Fruit fly (Drosophila melanogaster) whole organism, adult: ENCODE measurements around the gene Atf3.

Experiments used
- CG11617 ChIP-seq: fragments of 200-800 bp; sonication (Bioruptor generic); optimal IDR thresholded peaks from 2 replicates; lab custom pipeline; 2017; ENCODE audit warnings: mild to moderate bottlenecking, missing biosample characterization, missing genetic modification reagents, missing genetic modification characterization
- CG12768 ChIP-seq: fragments of 200-800 bp; sonication (Bioruptor generic); optimal IDR thresholded peaks from 2 replicates; lab custom pipeline; 2017; ENCODE audit warnings: missing biosample characterization, missing genetic modification characterization, mild to moderate bottlenecking, moderate library complexity, missing genetic modification reagents
- CG14711 ChIP-seq: fragments of 200-800 bp; sonication (Bioruptor generic); optimal IDR thresholded peaks from 2 replicates; lab custom pipeline; 2018; ENCODE audit warnings: missing biosample characterization, mild to moderate bottlenecking, missing genetic modification characterization, moderate library complexity
- CG1620 ChIP-seq: fragments of 200-800 bp; sonication (Bioruptor generic); optimal IDR thresholded peaks from 2 replicates; lab custom pipeline; 2016; ENCODE audit warnings: missing biosample characterization, missing genetic modification characterization
- CG33017 ChIP-seq: fragments of 200-800 bp; sonication (Bioruptor generic); optimal IDR thresholded peaks from 2 replicates; lab custom pipeline; 2018; ENCODE audit warnings: missing biosample characterization, mild to moderate bottlenecking, missing genetic modification characterization, moderate library complexity
- CG5204 ChIP-seq: fragments of 200-800 bp; sonication (Bioruptor generic); optimal IDR thresholded peaks from 2 replicates; lab custom pipeline; 2016; ENCODE audit warnings: missing biosample characterization, missing genetic modification characterization
- CG7045 ChIP-seq: fragments of 200-800 bp; sonication (Bioruptor generic); optimal IDR thresholded peaks from 2 replicates; lab custom pipeline; 2017; ENCODE audit warnings: missing biosample characterization, mild to moderate bottlenecking, missing genetic modification characterization
- CG7101 ChIP-seq: fragments of 200-800 bp; sonication (Bioruptor generic); optimal IDR thresholded peaks from 2 replicates; lab custom pipeline; 2018; ENCODE audit warnings: missing biosample characterization, mild to moderate bottlenecking, missing genetic modification characterization, moderate library complexity
- Clk ChIP-seq: fragments of 200-800 bp; sonication (Bioruptor generic); optimal IDR thresholded peaks from 2 replicates; lab custom pipeline; 2017; ENCODE audit warnings: missing biosample characterization, missing genetic modification characterization
- Crg-1 ChIP-seq: fragments of 200-800 bp; sonication (Bioruptor generic); optimal IDR thresholded peaks from 2 replicates; lab custom pipeline; 2016; ENCODE audit warnings: missing biosample characterization, missing genetic modification characterization
- Hr96 ChIP-seq: fragments of 200-800 bp; sonication (Bioruptor generic); optimal IDR thresholded peaks from 2 replicates; lab custom pipeline; 2016; ENCODE audit warnings: missing biosample characterization, missing genetic modification characterization
- Mnt ChIP-seq: fragments of 200-800 bp; sonication (Bioruptor generic); optimal IDR thresholded peaks from 2 replicates; lab custom pipeline; 2016; ENCODE audit warnings: missing biosample characterization, mild to moderate bottlenecking, missing genetic modification characterization
- bab1 ChIP-seq: fragments of 200-800 bp; sonication (Bioruptor generic); optimal IDR thresholded peaks from 3 replicates; lab custom pipeline; 2019; ENCODE audit warnings: missing biosample characterization, mild to moderate bottlenecking, missing genetic modification characterization, moderate library complexity
- cic ChIP-seq: fragments of 200-800 bp; sonication (Bioruptor generic); optimal IDR thresholded peaks from 2 replicates; lab custom pipeline; 2017; ENCODE audit warnings: missing biosample characterization, mild to moderate bottlenecking, missing genetic modification characterization, moderate library complexity
- cnc ChIP-seq, 2 experiments: fragments of >200 bp; optimal IDR thresholded peaks; 2 replicates each; lab custom pipeline; 2017
- kay ChIP-seq: fragments of 200-800 bp; sonication (Bioruptor generic); peaks from one replicate; lab custom pipeline; 2016; ENCODE audit warnings: missing biosample characterization, missing genetic modification characterization, borderline replicate concordance
- ovo ChIP-seq: fragments of 200-800 bp; sonication (Bioruptor generic); optimal IDR thresholded peaks from 2 replicates; lab custom pipeline; 2016; ENCODE audit warnings: missing biosample characterization, missing genetic modification characterization
- pad ChIP-seq: fragments of 200-800 bp; sonication (Bioruptor generic); optimal IDR thresholded peaks from 3 replicates; lab custom pipeline; 2017; ENCODE audit warnings: missing biosample characterization, missing genetic modification characterization, mild to moderate bottlenecking, moderate library complexity, missing genetic modification reagents
- tj ChIP-seq: fragments of 200-800 bp; sonication (Bioruptor generic); optimal IDR thresholded peaks from 3 replicates; lab custom pipeline; 2017; ENCODE audit warnings: missing biosample characterization, mild to moderate bottlenecking, missing genetic modification characterization, moderate library complexity
- toe ChIP-seq: fragments of 200-800 bp; sonication (Bioruptor generic); optimal IDR thresholded peaks from 2 replicates; lab custom pipeline; 2016; ENCODE audit warnings: missing biosample characterization, missing genetic modification characterization

Gene Atf3

dm6 chrX:1225859-1226258 is 49.2 kb downstream of the Atf3 start:
- TF ChIP-seq ovo (GFP tag; lab: Kevin White, UChicago) (no peak), tj (GFP tag; lab: Kevin White, UChicago) (no peak)

- TF ChIP-seq Mnt (GFP tag; lab: Kevin White, UChicago) = no peak
- no peak for TF ChIP-seq CG1620 (GFP tag; lab: Kevin White, UChicago)
- TF ChIP-seq ovo (GFP tag; lab: Kevin White, UChicago) = no peak
- TF ChIP-seq Clk = no peak
- no peak for TF ChIP-seq CG11617 (GFP tag; lab: Kevin White, UChicago)
- no peak for TF ChIP-seq CG14711
- no peak for TF ChIP-seq cic (GFP tag; lab: Kevin White, UChicago)
- no peak for TF ChIP-seq CG7045 (GFP tag; lab: Kevin White, UChicago)
- no peak for TF ChIP-seq pad (GFP tag; lab: Kevin White, UChicago)
- TF ChIP-seq kay (GFP tag; lab: Kevin White, UChicago) = no peak
- TF ChIP-seq Crg-1 (GFP tag; lab: Kevin White, UChicago) = no peak
- no peak for TF ChIP-seq bab1
- no peak for TF ChIP-seq Hr96 (GFP tag; lab: Kevin White, UChicago)
- TF ChIP-seq tj (GFP tag; lab: Kevin White, UChicago) = no peak
Observed at dm6 chrX:1216681-1217080, 58.4 kb downstream of the Atf3 start.

- TF ChIP-seq cic (GFP tag; lab: Kevin White, UChicago) (peak; percentile 2), bab1 (peak; percentile 40), CG1620 (GFP tag; lab: Kevin White, UChicago) (no peak), CG14711 (no peak), CG11617 (GFP tag; lab: Kevin White, UChicago) (no peak)
Observed at dm6 chrX:1215000-1215399, 60.1 kb downstream of the Atf3 start, which contains the start of gene CG11398. Gene CG11398, minus strand, starts transcription at chrX:1215156.

dm6 chrX:1209251-1210020 is 65.6 kb downstream of the Atf3 start, which contains the start of gene CG11382:
Gene CG11382, plus strand, starts transcription at chrX:1209970.
- no peak for TF ChIP-seq cic (GFP tag; lab: Kevin White, UChicago)
- TF ChIP-seq CG14711 = no peak
- TF ChIP-seq CG7045 (GFP tag; lab: Kevin White, UChicago) = no peak
- no peak for TF ChIP-seq CG7101
- no peak for TF ChIP-seq CG12768
- no peak for TF ChIP-seq CG33017 (tag; lab: Kevin White, UChicago)
- TF ChIP-seq Clk = no peak
- TF ChIP-seq CG11617 (GFP tag; lab: Kevin White, UChicago) = no peak
- TF ChIP-seq kay (GFP tag; lab: Kevin White, UChicago) = no peak
- no peak for TF ChIP-seq tj (GFP tag; lab: Kevin White, UChicago)
- TF ChIP-seq toe (GFP tag; lab: Kevin White, UChicago) = no peak
- TF ChIP-seq CG1620 (GFP tag; lab: Kevin White, UChicago) = no peak
- TF ChIP-seq CG5204 = no peak
- TF ChIP-seq pad (GFP tag; lab: Kevin White, UChicago) = no peak
- TF ChIP-seq ovo (GFP tag; lab: Kevin White, UChicago) = no peak
- no peak for TF ChIP-seq Crg-1 (GFP tag; lab: Kevin White, UChicago)
- no peak for TF ChIP-seq cnc (optimal IDR thresholded peaks at IDR 0.05; lab: Kevin White, UChicago)

dm6 chrX:1206437-1206836 is 68.6 kb downstream of the Atf3 start, which contains the start of gene CG14624:
Gene CG14624, plus strand, starts transcription at chrX:1206737.
- TF ChIP-seq tj (GFP tag; lab: Kevin White, UChicago) (peak; percentile 57), CG7101 (no peak), cic (GFP tag; lab: Kevin White, UChicago) (no peak)

dm6 chrX:1203477-1203876 is 71.6 kb downstream of the Atf3 start, which contains the start of gene CG11381:
Gene CG11381, plus strand, starts transcription at chrX:1203777.
- TF ChIP-seq CG5204 = no peak
- no peak for TF ChIP-seq CG14711
- no peak for TF ChIP-seq CG7045 (GFP tag; lab: Kevin White, UChicago)
- no peak for TF ChIP-seq kay (GFP tag; lab: Kevin White, UChicago)
- TF ChIP-seq CG1620 (GFP tag; lab: Kevin White, UChicago) = no peak
- no peak for TF ChIP-seq Mnt (GFP tag; lab: Kevin White, UChicago)
- TF ChIP-seq tj (GFP tag; lab: Kevin White, UChicago) = no peak
- no peak for TF ChIP-seq CG11617 (GFP tag; lab: Kevin White, UChicago)
- TF ChIP-seq cnc (optimal IDR thresholded peaks at IDR 0.05; lab: Kevin White, UChicago) = no peak
- TF ChIP-seq Crg-1 (GFP tag; lab: Kevin White, UChicago) = no peak
- TF ChIP-seq CG12768 = no peak
- no peak for TF ChIP-seq Hr96 (GFP tag; lab: Kevin White, UChicago)
- no peak for TF ChIP-seq ovo (GFP tag; lab: Kevin White, UChicago)
- no peak for TF ChIP-seq toe (GFP tag; lab: Kevin White, UChicago)
- no peak for TF ChIP-seq bab1

dm6 chrX:1199246-1199645 is 75.8 kb downstream of the Atf3 start, which contains the start of gene CG14625:
Gene CG14625, plus strand, starts transcription at chrX:1199546.
- no peak for TF ChIP-seq CG7101
- no peak for TF ChIP-seq tj (GFP tag; lab: Kevin White, UChicago)
- no peak for TF ChIP-seq bab1
- TF ChIP-seq Mnt (GFP tag; lab: Kevin White, UChicago) = no peak
- TF ChIP-seq CG1620 (GFP tag; lab: Kevin White, UChicago) = no peak
- TF ChIP-seq cic (GFP tag; lab: Kevin White, UChicago) = no peak
